Fruit fly (Drosophila melanogaster): Measurements from ENCODE around the gene nero.

DNA sequence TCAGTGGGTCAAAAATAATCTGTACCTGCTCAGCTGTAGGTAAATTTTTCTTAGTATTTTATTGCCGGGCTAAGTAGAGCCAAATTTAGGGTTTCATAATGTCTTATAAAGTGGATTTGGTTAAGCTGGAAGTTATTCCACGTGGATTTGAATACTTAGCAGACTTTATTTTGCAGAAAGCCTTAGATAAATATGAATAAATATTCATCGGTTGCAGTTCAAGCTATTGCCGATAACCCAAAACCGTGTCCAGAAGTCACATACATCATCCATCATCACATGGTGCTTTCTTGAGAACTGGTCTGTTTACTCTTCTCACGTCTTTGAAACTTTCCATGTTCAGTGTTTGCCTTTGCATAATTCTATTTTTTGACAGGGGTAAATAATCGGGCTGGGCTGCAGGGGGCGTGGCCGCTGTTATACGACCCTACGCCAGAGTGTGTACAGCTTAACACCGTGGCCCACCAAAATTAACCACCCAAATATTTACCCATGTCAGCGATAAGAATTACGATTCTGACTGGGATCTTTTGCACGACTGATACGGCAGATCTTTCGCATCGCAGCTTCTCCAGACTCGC is 11.3 kb upstream of the nero start, which contains the start of gene CG2187:
- TF ChIP-seq Lpt (GFP tag; optimal IDR thresholded peaks at IDR 0.05) (no peak), CG8119 (GFP tag; IDR thresholded peaks at IDR 0.05) (no peak), Ets96B (tag; optimal IDR thresholded peaks at IDR 0.05) (no peak), Hr4 (GFP tag; optimal IDR thresholded peaks at IDR 0.05) (no peak), CG8632 (GFP tag; optimal IDR thresholded peaks at IDR 0.05) (no peak), achi (GFP tag; optimal IDR thresholded peaks at IDR 0.05) (no peak)

All from whole organism, prepupa.